Worm (Caenorhabditis elegans) whole organism, midembryonic: Measurements from ENCODE around the gene xtr-1.

Source experiments
- cog-1 ChIP-seq: sonication (generic microtip); optimal IDR thresholded peaks from 2 replicates; lab custom pipeline; 2016; ENCODE audit warnings: missing genetic modification characterization, missing compliant biosample characterization
- klf-2 ChIP-seq: fragments of 200-800 bp; sonication (Bioruptor generic); conservative IDR thresholded peaks from 2 replicates; pipeline ENCODE4 v1.3.6; 2022; ENCODE audit warnings: missing genetic modification reagents, missing genetic modification characterization, missing compliant biosample characterization
- med-1 ChIP-seq: sonication (generic microtip); optimal IDR thresholded peaks from 2 replicates; lab custom pipeline; 2017; ENCODE audit warnings: missing genetic modification characterization, mild to moderate bottlenecking, missing compliant biosample characterization, antibody characterized with exemption, missing genetic modification reagents; ENCODE audit not compliant: insufficient read depth

DNA sequence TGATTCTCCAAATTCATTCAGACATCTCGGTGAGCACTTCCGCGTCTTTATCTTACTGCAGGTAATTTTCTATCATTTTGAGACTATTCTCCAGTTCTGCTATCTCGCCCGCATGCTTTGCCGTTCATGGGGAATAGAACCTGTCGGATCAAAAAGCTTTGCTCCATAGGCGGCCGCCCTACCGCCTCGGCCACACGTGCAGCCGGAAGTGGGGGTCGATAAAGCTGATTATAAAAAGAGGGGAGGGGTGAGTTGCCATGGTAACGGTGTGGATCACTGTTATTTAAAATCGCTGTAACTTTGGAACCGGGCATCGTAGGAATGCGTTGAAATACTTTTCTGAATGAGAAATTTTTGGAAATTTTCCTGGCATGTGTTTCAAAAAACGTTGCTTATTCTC is 17.8 kb downstream of the xtr-1 start:
- TF ChIP-seq cog-1 (no peak), klf-2 (GFP tag; lab: Robert Waterston, UW) (no peak), med-1 (no peak)
